Fruit fly (Drosophila melanogaster): ENCODE results near the gene Gyc76C.

Gyc76C gene

DNA sequence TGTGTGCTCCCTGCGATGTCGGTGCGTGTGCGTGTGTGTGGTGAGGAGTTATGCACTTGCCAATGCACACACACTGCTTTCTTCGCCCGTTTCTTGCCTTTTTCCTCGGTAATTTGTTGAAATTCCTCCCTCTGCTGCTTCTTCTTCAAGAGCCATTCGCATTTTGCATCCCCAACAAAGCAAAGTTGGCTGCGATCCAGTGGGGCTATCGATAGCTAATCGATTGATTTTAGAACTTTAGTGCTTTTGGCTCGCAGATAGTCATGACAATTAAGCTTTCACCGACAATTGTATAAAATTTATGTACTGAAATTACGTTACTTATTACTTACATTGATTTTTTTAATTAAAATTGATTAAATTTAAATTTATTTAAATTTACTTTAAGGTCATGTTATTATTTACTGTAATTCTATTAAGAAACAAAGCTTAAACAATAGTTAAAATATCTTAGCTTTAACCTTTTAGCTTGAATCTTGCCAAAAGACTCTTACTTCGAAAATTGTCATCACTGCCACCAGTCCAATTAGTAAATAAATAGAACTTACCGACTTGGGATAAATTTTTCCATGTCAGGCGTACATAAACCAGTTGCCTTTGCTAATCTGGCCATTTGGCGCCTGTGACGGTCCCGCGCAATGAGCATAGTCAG is 40.9 kb upstream of the Gyc76C start, which contains the start of the genes trc and CG32221 (continued):
- TF ChIP-seq CG1792 (GFP tag; optimal IDR thresholded peaks at IDR 0.05): no peak
- TF ChIP-seq H15 (GFP tag; IDR thresholded peaks at IDR 0.05): no peak
- TF ChIP-seq zen (tag; optimal IDR thresholded peaks at IDR 0.05): no peak
- TF ChIP-seq emc (GFP tag; optimal IDR thresholded peaks at IDR 0.05): no peak
- TF ChIP-seq cad (GFP tag; optimal IDR thresholded peaks at IDR 0.05): no peak
- TF ChIP-seq HLH3B (GFP tag; IDR thresholded peaks at IDR 0.05): peak; percentile 42; the same call in 1 of the 2 replicates
- no peak for TF ChIP-seq disco-r (GFP tag; optimal IDR thresholded peaks at IDR 0.05)
- TF ChIP-seq CG14014 (GFP tag; IDR thresholded peaks at IDR 0.05): no peak
- no peak for TF ChIP-seq sim (GFP tag; IDR thresholded peaks at IDR 0.05)
- no peak for TF ChIP-seq CG15073 (GFP tag; optimal IDR thresholded peaks at IDR 0.05)
- TF ChIP-seq amos (GFP tag; IDR thresholded peaks at IDR 0.05; ENCODE audit: partially characterized antibody): peak; percentile 81
- TF ChIP-seq CG7271 (tag; optimal IDR thresholded peaks at IDR 0.05): no peak
- TF ChIP-seq CG1832 (GFP tag; optimal IDR thresholded peaks at IDR 0.05): no peak
- TF ChIP-seq CG1529 (GFP tag; optimal IDR thresholded peaks at IDR 0.05): no peak
- peak; percentile 7 for TF ChIP-seq p53 (GFP tag; optimal IDR thresholded peaks at IDR 0.05)
- no peak for TF ChIP-seq HLH54F (GFP tag; optimal IDR thresholded peaks at IDR 0.05)
- no peak for TF ChIP-seq CG5180 (GFP tag; optimal IDR thresholded peaks at IDR 0.05)
- no peak for TF ChIP-seq chn (GFP tag; optimal IDR thresholded peaks at IDR 0.05)
- no peak for TF ChIP-seq Pdp1 (GFP tag; optimal IDR thresholded peaks at IDR 0.05)
- no peak for TF ChIP-seq yki (optimal IDR thresholded peaks at IDR 0.05)
- TF ChIP-seq Ets97D (GFP tag; optimal IDR thresholded peaks at IDR 0.05): peak; percentile 96
- TF ChIP-seq CG15269 (tag; optimal IDR thresholded peaks at IDR 0.05): no peak
- peak; percentile 41; the same call in 1 of the 2 replicates for TF ChIP-seq E2f2 (GFP tag; IDR thresholded peaks at IDR 0.05)
- TF ChIP-seq Med (GFP tag): peak; percentile 82
- TF ChIP-seq CG8765 (GFP tag; IDR thresholded peaks at IDR 0.05): no peak
- peak; percentile 14 for TF ChIP-seq Dad (GFP tag; optimal IDR thresholded peaks at IDR 0.05)
- TF ChIP-seq Camta (GFP tag; optimal IDR thresholded peaks at IDR 0.05): no peak
- no peak for TF ChIP-seq bcd (GFP tag; optimal IDR thresholded peaks at IDR 0.05)
- TF ChIP-seq CG8359 (GFP tag; optimal IDR thresholded peaks at IDR 0.05; ENCODE audit: borderline replicate concordance): no peak
- no peak for TF ChIP-seq chif (GFP tag; optimal IDR thresholded peaks at IDR 0.05)
- no peak for TF ChIP-seq Drgx (GFP tag; IDR thresholded peaks at IDR 0.05)
- TF ChIP-seq aop (GFP tag; IDR thresholded peaks at IDR 0.05): no peak
- TF ChIP-seq NFAT (GFP tag; IDR thresholded peaks at IDR 0.05): peak; percentile 78
- 0 out of 3 replicates have a peak, but pooled peaks have one; percentile 44 for TF ChIP-seq vnd (GFP tag; IDR thresholded peaks at IDR 0.05; ENCODE audit: partially characterized antibody)
- no peak for TF ChIP-seq jumu (GFP tag; optimal IDR thresholded peaks at IDR 0.05)
- TF ChIP-seq Nf-YB (GFP tag; optimal IDR thresholded peaks at IDR 0.05): peak; percentile 13
- TF ChIP-seq CG13424 (tag; optimal IDR thresholded peaks at IDR 0.05): peak; percentile 54
- no peak for TF ChIP-seq croc (GFP tag; conservative IDR thresholded peaks at IDR 0.05)
- TF ChIP-seq CG32767 (GFP tag; IDR thresholded peaks at IDR 0.05): no peak
- TF ChIP-seq pb (GFP tag; optimal IDR thresholded peaks at IDR 0.05): no peak
- TF ChIP-seq Lpt (GFP tag; optimal IDR thresholded peaks at IDR 0.05): no peak
- TF ChIP-seq Lim3 (GFP tag; IDR thresholded peaks at IDR 0.05): no peak
- TF ChIP-seq zfh2 (GFP tag; optimal IDR thresholded peaks at IDR 0.05): peak; percentile 34
- 0 out of 2 replicates have a peak, but pooled peaks have one; percentile 29 for TF ChIP-seq gt (GFP tag; IDR thresholded peaks at IDR 0.05)
- no peak for TF ChIP-seq ato (GFP tag; IDR thresholded peaks at IDR 0.05; ENCODE audit: partially characterized antibody)
- peak; percentile 25; the same call in 1 of the 3 replicates for TF ChIP-seq dysf (GFP tag; IDR thresholded peaks at IDR 0.05)
- no peak for TF ChIP-seq Elba2 (GFP tag; optimal IDR thresholded peaks at IDR 0.05)
- no peak for TF ChIP-seq CG7839 (tag; optimal IDR thresholded peaks at IDR 0.05)
- no peak for TF ChIP-seq wdn (GFP tag; IDR thresholded peaks at IDR 0.05)
- TF ChIP-seq CG15011 (GFP tag; optimal IDR thresholded peaks at IDR 0.05): no peak
- TF ChIP-seq sens (GFP tag): peak; percentile 73
